Worm (Caenorhabditis elegans) whole organism, early embryonic: ENCODE data around the gene ugt-55.

Source experiments
- ama-1 ChIP-seq: fragments of 150-350 bp; optimal IDR thresholded peaks from 2 replicates; lab custom pipeline; 2014
- hmbx-1 ChIP-seq: sonication (generic microtip); optimal IDR thresholded peaks from 2 replicates; lab custom pipeline; 2016; ENCODE audit warnings: mild to moderate bottlenecking, missing genetic modification characterization, missing compliant biosample characterization
- hmg-4 ChIP-seq: fragments of 200-800 bp; sonication (Bioruptor generic); optimal IDR thresholded peaks from 2 replicates; lab custom pipeline; 2018; ENCODE audit warnings: mild to moderate bottlenecking, missing genetic modification characterization, missing compliant biosample characterization
- hnd-1 ChIP-seq: sonication (generic microtip); optimal IDR thresholded peaks from 2 replicates; lab custom pipeline; 2016; ENCODE audit warnings: missing genetic modification characterization, missing compliant biosample characterization
- tbx-11 ChIP-seq: fragments of 200-800 bp; sonication (Bioruptor generic); IDR thresholded peaks from 2 replicates; pipeline ENCODE4 v1.3.6; 2022; ENCODE audit warnings: missing genetic modification characterization, missing compliant biosample characterization
- tra-4 ChIP-seq: sonication (generic microtip); optimal IDR thresholded peaks from 2 replicates; lab custom pipeline; 2017; ENCODE audit warnings: missing genetic modification characterization, missing compliant biosample characterization

DNA sequence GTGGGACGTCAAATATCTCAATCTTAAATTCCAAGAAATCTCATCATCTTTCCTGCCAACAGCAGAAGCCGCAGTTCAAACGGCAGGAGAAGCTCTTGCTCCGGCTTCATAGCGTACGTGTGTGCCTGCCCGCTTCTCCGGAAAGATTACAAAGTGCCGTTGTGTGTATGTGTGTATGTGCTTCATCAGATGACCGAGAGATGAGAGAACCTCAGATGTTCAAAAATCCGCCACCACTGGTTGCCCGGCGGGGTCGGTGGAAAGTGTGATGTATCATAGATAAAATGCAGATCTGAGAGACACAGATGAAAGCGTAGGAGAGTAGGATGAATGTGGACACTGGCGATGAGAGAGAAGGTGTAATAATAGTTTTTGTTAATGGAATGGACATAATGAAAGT is 23.1 kb upstream of the ugt-55 start:
- TF ChIP-seq hmg-4 (no peak), ama-1 (lab: Kevin White, UChicago) (no peak), hmbx-1 (tag; lab: Kevin White, UChicago) (no peak), hnd-1 (tag; lab: Kevin White, UChicago) (no peak), tra-4 (tag; lab: Kevin White, UChicago) (no peak), tbx-11 (GFP tag; lab: Robert Waterston, UW) (no peak)
